Fruit fly (Drosophila melanogaster) whole organism, embryonic: ENCODE measurements around the gene FeCH.

Experiments used
- Ada2b ChIP-seq: fragments of 200-800 bp; sonication (Bioruptor generic); IDR thresholded peaks from 2 replicates; pipeline ENCODE4 v1.3.6; 2022; ENCODE audit warnings: missing biosample characterization, missing genetic modification characterization
- Atf6 ChIP-seq: fragments of 200-800 bp; sonication (Bioruptor generic); IDR thresholded peaks from 2 replicates; pipeline ENCODE4 v1.3.6; 2022; ENCODE audit warnings: missing biosample characterization, missing genetic modification characterization
- CG11398 ChIP-seq: fragments of 200-800 bp; sonication (Bioruptor generic); optimal IDR thresholded peaks from 2 replicates; lab custom pipeline; 2016; ENCODE audit warnings: missing biosample characterization, missing genetic modification characterization
- CG11723 ChIP-seq: fragments of 200-800 bp; sonication (Bioruptor generic); optimal IDR thresholded peaks from 2 replicates; lab custom pipeline; 2017; ENCODE audit warnings: missing biosample characterization, mild to moderate bottlenecking, missing genetic modification characterization
- CG13424 ChIP-seq: fragments of 200-800 bp; sonication (Bioruptor generic); optimal IDR thresholded peaks from 2 replicates; lab custom pipeline; 2019; ENCODE audit warnings: missing biosample characterization, mild to moderate bottlenecking, missing genetic modification characterization, moderate library complexity
- CG15479 ChIP-seq: fragments of 200-800 bp; sonication (Bioruptor generic); optimal IDR thresholded peaks from 3 replicates; lab custom pipeline; 2019; ENCODE audit warnings: missing biosample characterization, mild to moderate bottlenecking, missing genetic modification characterization, moderate library complexity
- CG1647 ChIP-seq: fragments of 200-800 bp; sonication (Bioruptor generic); optimal IDR thresholded peaks from 3 replicates; lab custom pipeline; 2016; ENCODE audit warnings: missing biosample characterization, missing genetic modification characterization
- CG18764 ChIP-seq: fragments of 200-800 bp; sonication (Bioruptor generic); optimal IDR thresholded peaks from 3 replicates; lab custom pipeline; 2016; ENCODE audit warnings: missing biosample characterization, missing genetic modification characterization
- CG31224 ChIP-seq: fragments of 200-800 bp; sonication (Bioruptor generic); IDR thresholded peaks from 2 replicates; pipeline ENCODE4 v1.3.6; 2022; ENCODE audit warnings: missing biosample characterization, missing genetic modification characterization
- CG3163 ChIP-seq: fragments of 200-800 bp; sonication (Bioruptor generic); optimal IDR thresholded peaks from 3 replicates; lab custom pipeline; 2016; ENCODE audit warnings: missing biosample characterization, missing genetic modification characterization
- CG4360 ChIP-seq: fragments of 200-800 bp; sonication (Bioruptor generic); IDR thresholded peaks from 2 replicates; pipeline ENCODE4 v1.3.6; 2022; ENCODE audit warnings: missing biosample characterization, missing genetic modification characterization
- CG4730 ChIP-seq: fragments of 200-800 bp; sonication (Bioruptor generic); IDR thresholded peaks from 2 replicates; pipeline ENCODE4 v1.3.6; 2022; ENCODE audit warnings: missing biosample characterization, missing genetic modification characterization
- CG6689 ChIP-seq: fragments of 200-800 bp; sonication (Bioruptor generic); IDR thresholded peaks from 2 replicates; pipeline ENCODE4 v1.3.6; 2022; ENCODE audit warnings: missing biosample characterization, missing genetic modification characterization
- CG7928 ChIP-seq: fragments of 200-800 bp; sonication (Bioruptor generic); optimal IDR thresholded peaks from 2 replicates; lab custom pipeline; 2017; ENCODE audit warnings: missing biosample characterization, mild to moderate bottlenecking, missing genetic modification characterization
- CG8281 ChIP-seq: fragments of 200-800 bp; sonication (Bioruptor generic); optimal IDR thresholded peaks from 2 replicates; lab custom pipeline; 2018; ENCODE audit warnings: missing biosample characterization, mild to moderate bottlenecking, missing genetic modification characterization, moderate library complexity
- CG8388 ChIP-seq: fragments of 200-800 bp; sonication (Bioruptor generic); optimal IDR thresholded peaks from 2 replicates; lab custom pipeline; 2019; ENCODE audit warnings: missing biosample characterization, mild to moderate bottlenecking, missing genetic modification characterization, moderate library complexity
- CG9727 ChIP-seq: fragments of 200-800 bp; sonication (Bioruptor generic); optimal IDR thresholded peaks from 3 replicates; lab custom pipeline; 2017; ENCODE audit warnings: missing biosample characterization, mild to moderate bottlenecking, missing genetic modification characterization
- Elba2 ChIP-seq: fragments of 200-800 bp; sonication (Bioruptor generic); optimal IDR thresholded peaks from 3 replicates; lab custom pipeline; 2016; ENCODE audit warnings: missing biosample characterization, missing genetic modification characterization
- HLH3B ChIP-seq: fragments of 200-800 bp; sonication (Bioruptor generic); IDR thresholded peaks from 2 replicates; pipeline ENCODE4 v1.3.6; 2022; ENCODE audit warnings: missing biosample characterization, missing genetic modification characterization
- HLH4C ChIP-seq: fragments of 200-800 bp; sonication (Bioruptor generic); IDR thresholded peaks from 3 replicates; pipeline ENCODE4 v1.3.6; 2022; ENCODE audit warnings: missing biosample characterization, missing genetic modification characterization; ENCODE audit not compliant: partially characterized antibody
- HmgZ ChIP-seq: fragments of 200-800 bp; sonication (Bioruptor generic); optimal IDR thresholded peaks from 2 replicates; lab custom pipeline; 2018; ENCODE audit warnings: missing biosample characterization, mild to moderate bottlenecking, missing genetic modification characterization
- Hr39 ChIP-seq: fragments of >200 bp; optimal IDR thresholded peaks from 2 replicates; lab custom pipeline; 2017
- MBD-R2 ChIP-seq: fragments of 200-800 bp; sonication (Bioruptor generic); IDR thresholded peaks from 2 replicates; pipeline ENCODE4 v1.3.6; 2022; ENCODE audit warnings: missing biosample characterization, missing genetic modification characterization
- Med ChIP-seq: fragments of 200-800 bp; sonication (Bioruptor generic); peaks from one replicate; lab custom pipeline; 2016; ENCODE audit warnings: missing biosample characterization, missing genetic modification characterization, mild to moderate bottlenecking, inconsistent platforms, moderate library complexity
- Opbp ChIP-seq: fragments of 200-800 bp; sonication (Bioruptor generic); IDR thresholded peaks from 3 replicates; pipeline ENCODE4 v1.3.6; 2022; ENCODE audit warnings: missing biosample characterization, missing genetic modification characterization; ENCODE audit not compliant: partially characterized antibody
- Scr ChIP-seq: fragments of 200-800 bp; sonication (Bioruptor generic); IDR thresholded peaks from 2 replicates; pipeline ENCODE4 v1.3.6; 2022; ENCODE audit warnings: missing biosample characterization, missing genetic modification characterization; ENCODE audit not compliant: partially characterized antibody
- Trl ChIP-seq, 3 experiments: fragments of >200 bp in 2 of 3; fragments of 200-800 bp in 1 of 3; sonication (Bioruptor generic) in 1 of 3; optimal IDR thresholded peaks; 2 replicates in 1 of 3; 3 replicates in 2 of 3; lab custom pipeline; 2016 to 2017; ENCODE audit warnings: missing biosample characterization in 1 of 3, missing genetic modification characterization in 1 of 3
- Usf ChIP-seq: fragments of 200-800 bp; sonication (Bioruptor generic); optimal IDR thresholded peaks from 2 replicates; lab custom pipeline; 2017; ENCODE audit warnings: missing genotype, missing biosample characterization, missing genetic modification characterization
- ash1 ChIP-seq: fragments of 200-800 bp; sonication (Bioruptor generic); optimal IDR thresholded peaks from 2 replicates; lab custom pipeline; 2018; ENCODE audit warnings: missing biosample characterization, mild to moderate bottlenecking, missing genetic modification characterization
- btn ChIP-seq: fragments of 200-800 bp; sonication (Bioruptor generic); optimal IDR thresholded peaks from 2 replicates; lab custom pipeline; 2016; ENCODE audit warnings: missing biosample characterization, missing genetic modification characterization
- ci ChIP-seq: fragments of 200-800 bp; sonication (Bioruptor generic); IDR thresholded peaks from 3 replicates; pipeline ENCODE4 v1.3.6; 2022; ENCODE audit warnings: missing biosample characterization, missing genetic modification characterization
- crc ChIP-seq: fragments of 200-800 bp; sonication (Bioruptor generic); optimal IDR thresholded peaks from 2 replicates; lab custom pipeline; 2016; ENCODE audit warnings: missing biosample characterization, missing genetic modification characterization
- crol ChIP-seq: fragments of 200-800 bp; sonication (Bioruptor generic); IDR thresholded peaks from 2 replicates; pipeline ENCODE4 v1.3.6; 2022; ENCODE audit warnings: missing biosample characterization, missing genetic modification characterization
- crp ChIP-seq, 2 experiments: fragments of 200-800 bp; sonication (Bioruptor generic); optimal IDR thresholded peaks; 2 replicates in 1 of 2; 3 replicates in 1 of 2; lab custom pipeline; 2017; ENCODE audit warnings: missing biosample characterization in 2 of 2, missing genetic modification characterization in 2 of 2, mild to moderate bottlenecking in 1 of 2, moderate library complexity in 1 of 2
- dimm ChIP-seq: fragments of 200-800 bp; sonication (Bioruptor generic); IDR thresholded peaks from 2 replicates; pipeline ENCODE4 v1.3.6; 2022; ENCODE audit warnings: missing biosample characterization, missing genetic modification characterization
- ems ChIP-seq: fragments of 200-800 bp; sonication (Bioruptor generic); optimal IDR thresholded peaks from 3 replicates; lab custom pipeline; 2016; ENCODE audit warnings: missing biosample characterization, missing genetic modification characterization
- fd96Cb ChIP-seq: fragments of 200-800 bp; sonication (Bioruptor generic); optimal IDR thresholded peaks from 2 replicates; lab custom pipeline; 2018; ENCODE audit warnings: missing biosample characterization, mild to moderate bottlenecking, missing genetic modification characterization, moderate library complexity
- hkb ChIP-seq, 2 experiments: fragments of 200-800 bp in 1 of 2; fragments of >200 bp in 1 of 2; sonication (Bioruptor generic) in 1 of 2; IDR thresholded peaks in 1 of 2; optimal IDR thresholded peaks in 1 of 2; 2 replicates each; pipeline versions ENCODE4 v1.3.6 to Lab custom; 2017 to 2022; ENCODE audit warnings: missing biosample characterization in 1 of 2, missing genetic modification characterization in 1 of 2
- insv ChIP-seq, 2 experiments: fragments of 200-800 bp; sonication (Bioruptor generic); optimal IDR thresholded peaks; 3 replicates each; lab custom pipeline; 2016 to 2018; ENCODE audit warnings: missing biosample characterization in 2 of 2, missing genetic modification characterization in 2 of 2
- kah ChIP-seq: fragments of 200-800 bp; sonication (Bioruptor generic); optimal IDR thresholded peaks from 2 replicates; lab custom pipeline; 2018; ENCODE audit warnings: missing biosample characterization, mild to moderate bottlenecking, missing genetic modification characterization
- ken ChIP-seq: fragments of 200-800 bp; sonication (Bioruptor generic); IDR thresholded peaks from 3 replicates; pipeline ENCODE4 v1.3.6; 2022; ENCODE audit warnings: missing biosample characterization, missing genetic modification characterization
- mam ChIP-seq: fragments of 200-800 bp; sonication (Bioruptor generic); optimal IDR thresholded peaks from 3 replicates; lab custom pipeline; 2016; ENCODE audit warnings: missing biosample characterization, missing genetic modification characterization
- repo ChIP-seq: fragments of 200-800 bp; sonication (Bioruptor generic); optimal IDR thresholded peaks from 2 replicates; lab custom pipeline; 2016; ENCODE audit warnings: missing biosample characterization, missing genetic modification characterization
- ro ChIP-seq: fragments of 200-800 bp; sonication (Bioruptor generic); IDR thresholded peaks from 2 replicates; pipeline ENCODE4 v1.3.6; 2022; ENCODE audit warnings: missing biosample characterization, missing genetic modification characterization
- scrt ChIP-seq: fragments of 200-800 bp; sonication (Bioruptor generic); optimal IDR thresholded peaks from 2 replicates; lab custom pipeline; 2018; ENCODE audit warnings: missing biosample characterization, mild to moderate bottlenecking, missing genetic modification characterization, moderate library complexity
- sd ChIP-seq: fragments of 200-800 bp; sonication (Bioruptor generic); optimal IDR thresholded peaks from 3 replicates; lab custom pipeline; 2018; ENCODE audit warnings: missing biosample characterization, mild to moderate bottlenecking, missing genetic modification characterization, moderate library complexity
- seq ChIP-seq: fragments of 200-800 bp; sonication (Bioruptor generic); IDR thresholded peaks from 2 replicates; pipeline ENCODE4 v1.3.6; 2022; ENCODE audit warnings: missing biosample characterization, missing genetic modification characterization
- sima ChIP-seq: fragments of 200-800 bp; sonication (Bioruptor generic); optimal IDR thresholded peaks from 2 replicates; lab custom pipeline; 2016; ENCODE audit warnings: missing biosample characterization, missing genetic modification characterization
- vvl ChIP-seq: fragments of 200-800 bp; sonication (Bioruptor generic); IDR thresholded peaks from 2 replicates; pipeline ENCODE4 v1.3.6; 2022; ENCODE audit warnings: missing biosample characterization, missing genetic modification characterization
- yki ChIP-seq: fragments of >200 bp; optimal IDR thresholded peaks from 3 replicates; lab custom pipeline; 2018
- zfh1 ChIP-seq: fragments of 200-800 bp; sonication (Bioruptor generic); IDR thresholded peaks from 3 replicates; pipeline ENCODE4 v1.3.6; 2022; ENCODE audit warnings: missing biosample characterization, missing genetic modification characterization

The FeCH gene

dm6 chr3R:31777482-31778165 is 34.5 kb downstream of the FeCH start (continued):
- TF ChIP-seq CG15479 (GFP tag; lab: Kevin White, UChicago) (no peak), fd96Cb (tag; lab: Kevin White, UChicago) (no peak), Elba2 (GFP tag; lab: Kevin White, UChicago) (no peak), crc (GFP tag; lab: Kevin White, UChicago) (no peak), Scr (GFP tag; lab: Robert Waterston, UW) (no peak), scrt (GFP tag; lab: Kevin White, UChicago) (no peak), dimm (no peak), seq (no peak; the same call in 1 of the 2 replicates), MBD-R2 (GFP tag; lab: Robert Waterston, UW) (peak; percentile 49; the same call in 1 of the 2 replicates), CG31224 (GFP tag; lab: Robert Waterston, UW) (no peak), CG4730 (no peak), sd (tag; lab: Kevin White, UChicago) (no peak), crp (GFP tag; optimal IDR thresholded peaks at IDR 0.05; lab: Kevin White, UChicago) (no peak), CG18764 (GFP tag; lab: Kevin White, UChicago) (no peak), yki (lab: Kevin White, UChicago) (no peak), CG6689 (GFP tag; lab: Robert Waterston, UW) (no peak), Trl (optimal IDR thresholded peaks at IDR 0.05; lab: Kevin White, UChicago) (peak; percentile 70 to 95), Trl (GFP tag; optimal IDR thresholded peaks at IDR 0.05; lab: Kevin White, UChicago) (no peak), CG4360 (GFP tag; lab: Robert Waterston, UW) (no peak), btn (no peak), Opbp (no peak), ems (GFP tag; lab: Kevin White, UChicago) (no peak), Med (peak; percentile 83), insv (GFP tag; optimal IDR thresholded peaks at IDR 0.05; lab: Kevin White, UChicago) (no peak), sima (GFP tag; lab: Kevin White, UChicago) (no peak), CG8281 (tag; lab: Kevin White, UChicago) (no peak), zfh1 (no peak), hkb (optimal IDR thresholded peaks at IDR 0.05; lab: Kevin White, UChicago) (no peak), hkb (GFP tag; IDR thresholded peaks at IDR 0.05; lab: Robert Waterston, UW) (peak; percentile 11; the same call in 1 of the 2 replicates), CG1647 (GFP tag; lab: Kevin White, UChicago) (no peak), HLH4C (GFP tag; lab: Robert Waterston, UW) (no peak), ash1 (GFP tag; lab: Kevin White, UChicago) (no peak), Atf6 (0 out of 2 replicates have a peak, but pooled peaks have one; percentile 14), ken (GFP tag; lab: Robert Waterston, UW) (no peak), CG3163 (peak; percentile 31), CG13424 (tag; lab: Kevin White, UChicago) (no peak), repo (no peak), ro (GFP tag; lab: Robert Waterston, UW) (no peak), CG11398 (GFP tag; lab: Kevin White, UChicago) (no peak), CG9727 (GFP tag; lab: Kevin White, UChicago) (no peak), mam (GFP tag; lab: Kevin White, UChicago) (no peak), CG8388 (GFP tag; lab: Kevin White, UChicago) (no peak), Ada2b (no peak), crol (GFP tag; lab: Robert Waterston, UW) (peak; percentile 60), ci (GFP tag; lab: Robert Waterston, UW) (no peak), Usf (GFP tag; lab: Kevin White, UChicago) (no peak), CG11723 (GFP tag; lab: Kevin White, UChicago) (no peak), vvl (GFP tag; lab: Robert Waterston, UW) (no peak), HLH3B (GFP tag; lab: Robert Waterston, UW) (no peak), HmgZ (no peak), kah (GFP tag; lab: Kevin White, UChicago) (no peak), Hr39 (no peak), CG7928 (GFP tag; lab: Kevin White, UChicago) (no peak)
